Fruit fly (Drosophila melanogaster) whole organism, embryonic: ENCODE results near the gene Ctl1.
A peak's percentile ranks its signal among the peaks of the same experiment; 100 is the strongest.

Source experiments
- Atf6 ChIP-seq: fragments of 200-800 bp; sonication (Bioruptor generic); IDR thresholded peaks from 2 replicates; pipeline ENCODE4 v1.3.6; 2022; ENCODE audit warnings: missing biosample characterization, missing genetic modification characterization
- B-H1 ChIP-seq: fragments of 200-800 bp; sonication (Bioruptor generic); IDR thresholded peaks from 3 replicates; pipeline ENCODE4 v1.3.6; 2022; ENCODE audit warnings: missing biosample characterization, missing genetic modification characterization
- CG12236 ChIP-seq: fragments of 200-800 bp; sonication (Bioruptor generic); optimal IDR thresholded peaks from 2 replicates; lab custom pipeline; 2016; ENCODE audit warnings: missing biosample characterization, missing genetic modification characterization
- CG1233 ChIP-seq: fragments of 200-800 bp; sonication (Bioruptor generic); optimal IDR thresholded peaks from 4 replicates; lab custom pipeline; 2018; ENCODE audit warnings: missing biosample characterization, mild to moderate bottlenecking, missing genetic modification characterization
- CG13624 ChIP-seq: fragments of 200-800 bp; sonication (Bioruptor generic); optimal IDR thresholded peaks from 2 replicates; lab custom pipeline; 2016; ENCODE audit warnings: missing biosample characterization, missing genetic modification characterization
- CG15011 ChIP-seq: fragments of 200-800 bp; sonication (Bioruptor generic); optimal IDR thresholded peaks from 3 replicates; lab custom pipeline; 2018; ENCODE audit warnings: missing biosample characterization, mild to moderate bottlenecking, missing genetic modification characterization
- CG15479 ChIP-seq: fragments of 200-800 bp; sonication (Bioruptor generic); optimal IDR thresholded peaks from 3 replicates; lab custom pipeline; 2019; ENCODE audit warnings: missing biosample characterization, mild to moderate bottlenecking, missing genetic modification characterization, moderate library complexity
- CG17829 ChIP-seq: fragments of 200-800 bp; optimal IDR thresholded peaks from 2 replicates; lab custom pipeline; 2019; ENCODE audit warnings: missing biosample characterization, mild to moderate bottlenecking, missing genetic modification characterization, moderate library complexity
- CG18619 ChIP-seq: fragments of 200-800 bp; sonication (Bioruptor generic); optimal IDR thresholded peaks from 3 replicates; lab custom pipeline; 2017; ENCODE audit warnings: missing biosample characterization, mild to moderate bottlenecking, missing genetic modification characterization
- CG2678 ChIP-seq: fragments of 200-800 bp; sonication (Bioruptor generic); optimal IDR thresholded peaks from 3 replicates; lab custom pipeline; 2019; ENCODE audit warnings: missing biosample characterization, mild to moderate bottlenecking, missing genetic modification characterization, moderate library complexity
- CG2889 ChIP-seq: fragments of 200-800 bp; sonication (Bioruptor generic); IDR thresholded peaks from 3 replicates; pipeline ENCODE4 v1.3.6; 2022; ENCODE audit warnings: missing biosample characterization, missing genetic modification characterization
- CG30403 ChIP-seq: fragments of 200-800 bp; sonication (Bioruptor generic); optimal IDR thresholded peaks from 3 replicates; lab custom pipeline; 2016; ENCODE audit warnings: missing biosample characterization, missing genetic modification characterization
- CG42726 ChIP-seq: fragments of 200-800 bp; sonication (Bioruptor generic); IDR thresholded peaks from 2 replicates; pipeline ENCODE4 v1.3.6; 2022; ENCODE audit warnings: missing biosample characterization, missing genetic modification characterization; ENCODE audit not compliant: partially characterized antibody
- CG4617 ChIP-seq: fragments of 200-800 bp; sonication (Bioruptor generic); optimal IDR thresholded peaks from 3 replicates; lab custom pipeline; 2016; ENCODE audit warnings: missing biosample characterization, missing genetic modification characterization, borderline replicate concordance
- CG6791 ChIP-seq: fragments of 200-800 bp; sonication (Bioruptor generic); IDR thresholded peaks from 3 replicates; pipeline ENCODE4 v1.3.6; 2022; ENCODE audit warnings: missing biosample characterization, missing genetic modification characterization; ENCODE audit not compliant: partially characterized antibody
- CG6813 ChIP-seq: fragments of 200-800 bp; sonication (Bioruptor generic); optimal IDR thresholded peaks from 2 replicates; lab custom pipeline; 2017; ENCODE audit warnings: missing biosample characterization, missing genetic modification characterization, mild to moderate bottlenecking, moderate library complexity, missing genetic modification reagents
- CG7556 ChIP-seq: fragments of 200-800 bp; sonication (Bioruptor generic); optimal IDR thresholded peaks from 2 replicates; lab custom pipeline; 2017; ENCODE audit warnings: missing biosample characterization, mild to moderate bottlenecking, missing genetic modification characterization
- CG8765 ChIP-seq: fragments of 200-800 bp; sonication (Bioruptor generic); IDR thresholded peaks from 2 replicates; pipeline ENCODE4 v1.3.6; 2022; ENCODE audit warnings: missing biosample characterization, missing genetic modification characterization
- CkIIα-i1 ChIP-seq: fragments of 200-800 bp; sonication (Bioruptor generic); IDR thresholded peaks from 2 replicates; pipeline ENCODE4 v1.3.6; 2022; ENCODE audit warnings: missing biosample characterization, missing genetic modification characterization
- CoRest ChIP-seq: fragments of 200-800 bp; sonication (Bioruptor generic); optimal IDR thresholded peaks from 3 replicates; lab custom pipeline; 2018; ENCODE audit warnings: missing biosample characterization, mild to moderate bottlenecking, missing genetic modification characterization, moderate library complexity
- D ChIP-seq, 2 experiments: fragments of 200-800 bp in 1 of 2; fragments of >200 bp in 1 of 2; sonication (Bioruptor generic) in 1 of 2; optimal IDR thresholded peaks; 2 replicates in 1 of 2; 3 replicates in 1 of 2; lab custom pipeline; 2017; ENCODE audit warnings: mild to moderate bottlenecking in 1 of 2, missing biosample characterization in 1 of 2, missing genetic modification characterization in 1 of 2, missing genetic modification reagents in 1 of 2
- Dref ChIP-seq: fragments of 200-800 bp; sonication (Bioruptor generic); IDR thresholded peaks from 2 replicates; pipeline ENCODE4 v1.3.6; 2022; ENCODE audit warnings: missing biosample characterization, missing genetic modification characterization
- Eip74EF ChIP-seq, 2 experiments: fragments of 200-800 bp in 1 of 2; fragments of >200 bp in 1 of 2; sonication (Bioruptor generic) in 1 of 2; optimal IDR thresholded peaks; 2 replicates each; lab custom pipeline; 2017 to 2019; ENCODE audit warnings: missing biosample characterization in 2 of 2, missing genetic modification characterization in 2 of 2, mild to moderate bottlenecking in 1 of 2, moderate library complexity in 1 of 2
- HLH4C ChIP-seq: fragments of 200-800 bp; sonication (Bioruptor generic); IDR thresholded peaks from 3 replicates; pipeline ENCODE4 v1.3.6; 2022; ENCODE audit warnings: missing biosample characterization, missing genetic modification characterization; ENCODE audit not compliant: partially characterized antibody
- Med ChIP-seq: fragments of 200-800 bp; sonication (Bioruptor generic); peaks from one replicate; lab custom pipeline; 2016; ENCODE audit warnings: missing biosample characterization, missing genetic modification characterization, mild to moderate bottlenecking, inconsistent platforms, moderate library complexity
- Rfx ChIP-seq: fragments of 200-800 bp; sonication (Bioruptor generic); IDR thresholded peaks from 2 replicates; pipeline ENCODE4 v1.3.6; 2022; ENCODE audit warnings: missing biosample characterization, missing genetic modification characterization
- Sin3A ChIP-seq: fragments of >200 bp; optimal IDR thresholded peaks from 2 replicates; lab custom pipeline; 2018
- Spps ChIP-seq: fragments of 200-800 bp; sonication (Bioruptor generic); optimal IDR thresholded peaks from 2 replicates; lab custom pipeline; 2018; ENCODE audit warnings: missing biosample characterization, mild to moderate bottlenecking, missing genetic modification characterization
- Trl ChIP-seq, 3 experiments: fragments of >200 bp in 2 of 3; fragments of 200-800 bp in 1 of 3; sonication (Bioruptor generic) in 1 of 3; optimal IDR thresholded peaks; 2 replicates in 1 of 3; 3 replicates in 2 of 3; lab custom pipeline; 2016 to 2017; ENCODE audit warnings: missing biosample characterization in 1 of 3, missing genetic modification characterization in 1 of 3
- az2 ChIP-seq: fragments of 200-800 bp; sonication (Bioruptor generic); optimal IDR thresholded peaks from 3 replicates; lab custom pipeline; 2016; ENCODE audit warnings: missing biosample characterization, missing genetic modification characterization
- btn ChIP-seq: fragments of 200-800 bp; sonication (Bioruptor generic); optimal IDR thresholded peaks from 2 replicates; lab custom pipeline; 2016; ENCODE audit warnings: missing biosample characterization, missing genetic modification characterization
- cas ChIP-seq: fragments of 200-800 bp; sonication (Bioruptor generic); IDR thresholded peaks from 2 replicates; pipeline ENCODE4 v1.3.6; 2022; ENCODE audit warnings: missing biosample characterization, missing genetic modification characterization
- chn ChIP-seq: fragments of 200-800 bp; sonication (Bioruptor generic); optimal IDR thresholded peaks from 2 replicates; lab custom pipeline; 2016; ENCODE audit warnings: missing biosample characterization, missing genetic modification characterization
- dm ChIP-seq: fragments of 200-800 bp; sonication (Bioruptor generic); optimal IDR thresholded peaks from 3 replicates; lab custom pipeline; 2016; ENCODE audit warnings: missing biosample characterization, missing genetic modification characterization
- dmrt99B ChIP-seq: fragments of 200-800 bp; sonication (Bioruptor generic); optimal IDR thresholded peaks from 2 replicates; lab custom pipeline; 2018; ENCODE audit warnings: missing biosample characterization, mild to moderate bottlenecking, missing genetic modification characterization, moderate library complexity
- fd102C ChIP-seq: fragments of 200-800 bp; sonication (Bioruptor generic); optimal IDR thresholded peaks from 2 replicates; lab custom pipeline; 2018; ENCODE audit warnings: missing biosample characterization, mild to moderate bottlenecking, missing genetic modification characterization, moderate library complexity
- fru ChIP-seq: fragments of >200 bp; optimal IDR thresholded peaks from 2 replicates; lab custom pipeline; 2017
- ftz-f1 ChIP-seq: fragments of 200-800 bp; sonication (Bioruptor generic); optimal IDR thresholded peaks from 2 replicates; lab custom pipeline; 2016; ENCODE audit warnings: missing biosample characterization, missing genetic modification characterization
- fu2 ChIP-seq: fragments of 200-800 bp; sonication (Bioruptor generic); optimal IDR thresholded peaks from 2 replicates; lab custom pipeline; 2016; ENCODE audit warnings: missing biosample characterization, missing genetic modification characterization
- insv ChIP-seq, 2 experiments: fragments of 200-800 bp; sonication (Bioruptor generic); optimal IDR thresholded peaks; 3 replicates each; lab custom pipeline; 2016 to 2018; ENCODE audit warnings: missing biosample characterization in 2 of 2, missing genetic modification characterization in 2 of 2
- lmd ChIP-seq: fragments of 200-800 bp; sonication (Bioruptor generic); IDR thresholded peaks from 2 replicates; pipeline ENCODE4 v1.3.6; 2022; ENCODE audit warnings: missing biosample characterization, missing genetic modification characterization
- nau ChIP-seq: fragments of 200-800 bp; sonication (Bioruptor generic); optimal IDR thresholded peaks from 3 replicates; lab custom pipeline; 2017; ENCODE audit warnings: missing biosample characterization, mild to moderate bottlenecking, missing genetic modification characterization, missing genetic modification reagents
- org-1 ChIP-seq: fragments of 200-800 bp; sonication (Bioruptor generic); optimal IDR thresholded peaks from 2 replicates; lab custom pipeline; 2017; ENCODE audit warnings: missing biosample characterization, missing genetic modification characterization
- salm ChIP-seq: fragments of 200-800 bp; sonication (Bioruptor generic); optimal IDR thresholded peaks from 2 replicates; lab custom pipeline; 2018; ENCODE audit warnings: missing biosample characterization, mild to moderate bottlenecking, missing genetic modification characterization
- sens ChIP-seq: fragments of 200-800 bp; sonication (Bioruptor generic); peaks from one replicate; lab custom pipeline; 2016; ENCODE audit warnings: missing biosample characterization, missing genetic modification characterization
- slou ChIP-seq: fragments of 200-800 bp; sonication (Bioruptor generic); optimal IDR thresholded peaks from 3 replicates; lab custom pipeline; 2016; ENCODE audit warnings: missing biosample characterization, missing genetic modification characterization
- trem ChIP-seq: fragments of 200-800 bp; optimal IDR thresholded peaks from 3 replicates; lab custom pipeline; 2019; ENCODE audit warnings: missing biosample characterization, mild to moderate bottlenecking, missing genetic modification characterization, moderate library complexity
- vfl ChIP-seq: fragments of 200-800 bp; sonication (Bioruptor generic); optimal IDR thresholded peaks from 2 replicates; lab custom pipeline; 2016; ENCODE audit warnings: missing biosample characterization, missing genetic modification characterization

Ctl1 gene

DNA sequence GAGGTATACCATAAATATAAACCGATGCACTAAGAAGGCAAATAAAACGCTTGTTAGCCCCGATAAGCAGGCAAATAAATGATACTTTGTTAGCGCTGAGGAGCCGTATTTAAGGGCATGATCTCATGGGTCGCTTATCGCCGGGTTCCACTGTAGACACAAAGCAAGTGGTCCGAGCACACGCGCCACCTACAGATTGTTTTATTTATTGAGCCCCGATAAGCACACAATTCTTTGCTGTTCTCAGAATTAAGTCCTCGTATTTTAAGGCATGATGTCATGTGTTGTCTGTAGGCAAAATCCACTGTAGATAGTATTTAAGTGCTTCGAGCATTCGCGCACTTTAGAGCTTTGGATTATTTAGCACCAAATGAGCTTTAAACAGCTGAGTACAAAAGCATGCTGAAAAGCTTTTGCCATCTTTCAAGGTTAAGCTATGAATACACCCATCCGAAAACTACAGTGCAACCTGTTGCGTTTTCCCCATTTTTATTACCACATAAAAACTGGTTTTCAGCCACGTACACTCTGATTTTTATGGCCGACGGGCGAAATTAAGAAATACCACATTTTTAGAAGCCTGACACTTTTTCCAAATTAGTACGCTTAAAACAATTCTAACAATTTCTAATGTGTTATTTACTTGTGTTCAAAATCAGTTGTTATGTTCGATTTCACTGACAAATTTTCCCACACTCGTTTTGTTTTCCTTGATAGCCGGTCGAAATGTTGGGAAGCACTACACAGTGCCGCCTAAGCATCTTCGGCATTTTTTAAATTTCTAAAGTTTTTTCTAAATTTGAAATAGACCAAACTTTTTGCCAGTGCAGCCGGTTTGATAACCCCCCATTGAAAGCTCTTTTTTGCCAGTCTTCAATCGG lies 38.1 kb upstream of the Ctl1 start, which contains the start of gene Sqor (continued):
- TF ChIP-seq CG6791 (GFP tag; lab: Robert Waterston, UW) (0 out of 3 replicates have a peak, but pooled peaks have one; percentile 43), Atf6 (GFP tag; lab: Robert Waterston, UW) (peak; percentile 82), org-1 (GFP tag; lab: Kevin White, UChicago) (peak; percentile 85), CoRest (tag; lab: Kevin White, UChicago) (peak; percentile 91), CG2678 (peak; percentile 94), Rfx (GFP tag; lab: Robert Waterston, UW) (peak; percentile 85), btn (GFP tag; lab: Kevin White, UChicago) (peak; percentile 66), CG15011 (GFP tag; lab: Kevin White, UChicago) (peak; percentile 85), CG30403 (GFP tag; lab: Kevin White, UChicago) (peak; percentile 91), CkIIα-i1 (no peak; the same call in 1 of the 2 replicates), CG1233 (peak; percentile 83), vfl (peak; percentile 83), B-H1 (peak; percentile 44), CG42726 (GFP tag; lab: Robert Waterston, UW) (no peak), nau (GFP tag; lab: Kevin White, UChicago) (no peak), salm (peak; percentile 77), chn (peak; percentile 81), Dref (GFP tag; lab: Robert Waterston, UW) (no peak; the same call in 1 of the 2 replicates), Trl (optimal IDR thresholded peaks at IDR 0.05; lab: Kevin White, UChicago) (no peak), Trl (GFP tag; optimal IDR thresholded peaks at IDR 0.05; lab: Kevin White, UChicago) (peak; percentile 92), CG12236 (GFP tag; lab: Kevin White, UChicago) (peak; percentile 27), D (optimal IDR thresholded peaks at IDR 0.05; lab: Kevin White, UChicago) (no peak), D (GFP tag; optimal IDR thresholded peaks at IDR 0.05; lab: Kevin White, UChicago) (peak; percentile 37), insv (GFP tag; optimal IDR thresholded peaks at IDR 0.05; lab: Kevin White, UChicago) (peak in 1 of 2 experiments; percentile 21), CG8765 (GFP tag; lab: Robert Waterston, UW) (peak; percentile 60; the same call in 1 of the 2 replicates), CG13624 (peak; percentile 81), dmrt99B (tag; lab: Kevin White, UChicago) (peak; percentile 88), slou (peak; percentile 68), trem (peak; percentile 30), sens (peak; percentile 94), CG7556 (GFP tag; lab: Kevin White, UChicago) (peak; percentile 95), CG2889 (GFP tag; lab: Robert Waterston, UW) (peak; percentile 58; the same call in 2 of the 3 replicates), CG4617 (peak; percentile 4), fu2 (GFP tag; lab: Kevin White, UChicago) (peak; percentile 90), fd102C (GFP tag; lab: Kevin White, UChicago) (no peak), fru (lab: Kevin White, UChicago) (no peak), Sin3A (no peak), HLH4C (GFP tag; lab: Robert Waterston, UW) (peak; percentile 16; the same call in 1 of the 3 replicates), lmd (GFP tag; lab: Robert Waterston, UW) (peak; percentile 77), ftz-f1 (peak; percentile 98), dm (GFP tag; lab: Kevin White, UChicago) (peak; percentile 74), CG18619 (GFP tag; lab: Kevin White, UChicago) (peak; percentile 91), Spps (tag; lab: Kevin White, UChicago) (no peak), Eip74EF (GFP tag; optimal IDR thresholded peaks at IDR 0.05; lab: Kevin White, UChicago) (peak in 1 of 2 experiments; percentile 70), az2 (GFP tag; lab: Kevin White, UChicago) (peak; percentile 72), CG17829 (tag; lab: Kevin White, UChicago) (peak; percentile 78), CG6813 (GFP tag; lab: Kevin White, UChicago) (peak; percentile 74), CG15479 (GFP tag; lab: Kevin White, UChicago) (no peak), cas (GFP tag; lab: Robert Waterston, UW) (peak; percentile 74), Med (GFP tag; lab: Kevin White, UChicago) (peak; percentile 98)
